Worm (Caenorhabditis elegans) whole organism, L2 larva: ENCODE measurements around the gene xrn-2.

Experiments used
- F13H6.1 ChIP-seq: sonication (generic microtip); optimal IDR thresholded peaks from 2 replicates; lab custom pipeline; 2016; ENCODE audit warnings: missing genetic modification characterization, missing compliant biosample characterization
- lin-39 ChIP-seq: fragments of 150-350 bp; optimal IDR thresholded peaks from 2 replicates; lab custom pipeline; 2014; ENCODE audit warnings: missing biosample characterization, missing genetic modification reagents, missing genetic modification characterization
- nhr-11 ChIP-seq: fragments of 150-350 bp; optimal IDR thresholded peaks from 2 replicates; lab custom pipeline; 2014; ENCODE audit warnings: missing biosample characterization, missing genetic modification characterization
- unc-55 ChIP-seq: fragments of 150-350 bp; sonication (generic microtip); optimal IDR thresholded peaks from 3 replicates; lab custom pipeline; 2014; ENCODE audit warnings: missing biosample characterization, missing genetic modification reagents, missing genetic modification characterization
- zag-1 ChIP-seq: fragments of 150-350 bp; optimal IDR thresholded peaks from 2 replicates; lab custom pipeline; 2014; ENCODE audit warnings: missing biosample characterization, missing genetic modification characterization

ce11 chrII:14126841-14127240 lies 28.7 kb upstream of the xrn-2 start, which contains the start of gene K09E4.3:
- TF ChIP-seq lin-39 (tag; lab: Kevin White, UChicago) = no peak
- no peak for TF ChIP-seq nhr-11 (tag; lab: Kevin White, UChicago)
- TF ChIP-seq zag-1 (tag; lab: Kevin White, UChicago) = no peak
- TF ChIP-seq unc-55 (GFP tag; lab: Kevin White, UChicago) = no peak
- no peak for TF ChIP-seq F13H6.1
